Fruit fly (Drosophila melanogaster) whole organism, embryonic: ENCODE results near the gene Cyp313a2.

Source experiments
- Bdp1 ChIP-seq: fragments of 200-800 bp; sonication (Bioruptor generic); optimal IDR thresholded peaks from 3 replicates; lab custom pipeline; 2016; ENCODE audit warnings: missing biosample characterization, missing genetic modification characterization
- CG12391 ChIP-seq: fragments of 200-800 bp; sonication (Bioruptor generic); optimal IDR thresholded peaks from 3 replicates; lab custom pipeline; 2018; ENCODE audit warnings: missing biosample characterization, mild to moderate bottlenecking, missing genetic modification characterization, moderate library complexity
- CG14710 ChIP-seq: fragments of 200-800 bp; sonication (Bioruptor generic); optimal IDR thresholded peaks from 3 replicates; lab custom pipeline; 2019; ENCODE audit warnings: missing biosample characterization, mild to moderate bottlenecking, missing genetic modification characterization, moderate library complexity
- CG15479 ChIP-seq: fragments of 200-800 bp; sonication (Bioruptor generic); optimal IDR thresholded peaks from 3 replicates; lab custom pipeline; 2019; ENCODE audit warnings: missing biosample characterization, mild to moderate bottlenecking, missing genetic modification characterization, moderate library complexity
- CG15601 ChIP-seq: fragments of 200-800 bp; sonication (Bioruptor generic); optimal IDR thresholded peaks from 3 replicates; lab custom pipeline; 2019; ENCODE audit warnings: missing biosample characterization, mild to moderate bottlenecking, missing genetic modification characterization, moderate library complexity
- CG15696 ChIP-seq: fragments of 200-800 bp; sonication (Bioruptor generic); optimal IDR thresholded peaks from 2 replicates; lab custom pipeline; 2019; ENCODE audit warnings: missing biosample characterization, mild to moderate bottlenecking, missing genetic modification characterization, moderate library complexity
- CG1603 ChIP-seq: fragments of 200-800 bp; sonication (Bioruptor generic); optimal IDR thresholded peaks from 2 replicates; lab custom pipeline; 2019; ENCODE audit warnings: missing biosample characterization, mild to moderate bottlenecking, missing genetic modification characterization, moderate library complexity
- CG16813 ChIP-seq: fragments of 200-800 bp; sonication (Bioruptor generic); IDR thresholded peaks from 3 replicates; pipeline ENCODE4 v1.3.6; 2022; ENCODE audit warnings: missing biosample characterization, missing genetic modification characterization; ENCODE audit not compliant: partially characterized antibody
- CG2199 ChIP-seq: fragments of 200-800 bp; sonication (Bioruptor generic); IDR thresholded peaks from 3 replicates; pipeline ENCODE4 v1.3.6; 2022; ENCODE audit warnings: missing biosample characterization, missing genetic modification characterization
- CG2678 ChIP-seq: fragments of 200-800 bp; sonication (Bioruptor generic); optimal IDR thresholded peaks from 3 replicates; lab custom pipeline; 2019; ENCODE audit warnings: missing biosample characterization, mild to moderate bottlenecking, missing genetic modification characterization, moderate library complexity
- CG31365 ChIP-seq: fragments of 200-800 bp; sonication (Bioruptor generic); optimal IDR thresholded peaks from 2 replicates; lab custom pipeline; 2018; ENCODE audit warnings: missing biosample characterization, mild to moderate bottlenecking, missing genetic modification characterization
- CG32532 ChIP-seq: fragments of 200-800 bp; sonication (Bioruptor generic); IDR thresholded peaks from 2 replicates; pipeline ENCODE4 v1.3.6; 2022; ENCODE audit warnings: missing biosample characterization, missing genetic modification characterization
- CG32767 ChIP-seq: fragments of 200-800 bp; sonication (Bioruptor generic); IDR thresholded peaks from 2 replicates; pipeline ENCODE4 v1.3.6; 2022; ENCODE audit warnings: missing biosample characterization, missing genetic modification characterization
- CG33557 ChIP-seq: fragments of 200-800 bp; sonication (Bioruptor generic); optimal IDR thresholded peaks from 2 replicates; lab custom pipeline; 2019; ENCODE audit warnings: missing biosample characterization, mild to moderate bottlenecking, missing genetic modification characterization, moderate library complexity
- CG3407 ChIP-seq: fragments of 200-800 bp; sonication (Bioruptor generic); optimal IDR thresholded peaks from 2 replicates; lab custom pipeline; 2018; ENCODE audit warnings: missing biosample characterization, mild to moderate bottlenecking, missing genetic modification characterization
- CG34422 ChIP-seq: fragments of 200-800 bp; sonication (Bioruptor generic); IDR thresholded peaks from 3 replicates; pipeline ENCODE4 v1.3.6; 2022; ENCODE audit warnings: missing biosample characterization, missing genetic modification characterization
- CG4707 ChIP-seq: fragments of 200-800 bp; sonication (Bioruptor generic); optimal IDR thresholded peaks from 2 replicates; lab custom pipeline; 2018; ENCODE audit warnings: missing biosample characterization, mild to moderate bottlenecking, missing genetic modification characterization, moderate library complexity
- CG8359 ChIP-seq: fragments of 200-800 bp; sonication (Bioruptor generic); optimal IDR thresholded peaks from 2 replicates; lab custom pipeline; 2017; ENCODE audit warnings: missing biosample characterization, mild to moderate bottlenecking, missing genetic modification characterization, borderline replicate concordance
- D ChIP-seq, 2 experiments: fragments of 200-800 bp in 1 of 2; fragments of >200 bp in 1 of 2; sonication (Bioruptor generic) in 1 of 2; optimal IDR thresholded peaks; 2 replicates in 1 of 2; 3 replicates in 1 of 2; lab custom pipeline; 2017; ENCODE audit warnings: mild to moderate bottlenecking in 1 of 2, missing biosample characterization in 1 of 2, missing genetic modification characterization in 1 of 2, missing genetic modification reagents in 1 of 2
- Dll ChIP-seq: fragments of 200-800 bp; sonication (Bioruptor generic); IDR thresholded peaks from 4 replicates; pipeline ENCODE4 v1.3.6; 2022; ENCODE audit warnings: missing biosample characterization, missing genetic modification characterization; ENCODE audit not compliant: partially characterized antibody
- Dref ChIP-seq: fragments of 200-800 bp; sonication (Bioruptor generic); IDR thresholded peaks from 2 replicates; pipeline ENCODE4 v1.3.6; 2022; ENCODE audit warnings: missing biosample characterization, missing genetic modification characterization
- Gug ChIP-seq: fragments of 200-800 bp; sonication (Bioruptor generic); IDR thresholded peaks from 4 replicates; pipeline ENCODE4 v1.3.6; 2022; ENCODE audit warnings: missing biosample characterization, missing genetic modification characterization
- Hr51 ChIP-seq, 2 experiments: fragments of 200-800 bp; sonication (Bioruptor generic); optimal IDR thresholded peaks; 2 replicates in 1 of 2; 3 replicates in 1 of 2; lab custom pipeline; 2016 to 2018; ENCODE audit warnings: missing biosample characterization in 2 of 2, missing genetic modification characterization in 2 of 2, mild to moderate bottlenecking in 1 of 2, moderate library complexity in 1 of 2
- Kr ChIP-seq: fragments of 200-800 bp; sonication (Bioruptor generic); optimal IDR thresholded peaks from 2 replicates; lab custom pipeline; 2017; ENCODE audit warnings: missing biosample characterization, mild to moderate bottlenecking, missing genetic modification characterization
- Lim3 ChIP-seq: fragments of 200-800 bp; sonication (Bioruptor generic); IDR thresholded peaks from 2 replicates; pipeline ENCODE4 v1.3.6; 2022; ENCODE audit warnings: missing biosample characterization, missing genetic modification characterization
- Sox100B ChIP-seq: fragments of 200-800 bp; sonication (Bioruptor generic); optimal IDR thresholded peaks from 3 replicates; lab custom pipeline; 2018; ENCODE audit warnings: missing biosample characterization, mild to moderate bottlenecking, missing genetic modification characterization
- Sox102F ChIP-seq: fragments of 200-800 bp; sonication (Bioruptor generic); optimal IDR thresholded peaks from 2 replicates; lab custom pipeline; 2018; ENCODE audit warnings: missing biosample characterization, mild to moderate bottlenecking, missing genetic modification characterization, moderate library complexity
- Sry-β ChIP-seq: fragments of 200-800 bp; sonication (Bioruptor generic); optimal IDR thresholded peaks from 2 replicates; lab custom pipeline; 2018; ENCODE audit warnings: missing biosample characterization, mild to moderate bottlenecking, missing genetic modification characterization, moderate library complexity
- Trl ChIP-seq, 3 experiments: fragments of >200 bp in 2 of 3; fragments of 200-800 bp in 1 of 3; sonication (Bioruptor generic) in 1 of 3; optimal IDR thresholded peaks; 2 replicates in 1 of 3; 3 replicates in 2 of 3; lab custom pipeline; 2016 to 2017; ENCODE audit warnings: missing biosample characterization in 1 of 3, missing genetic modification characterization in 1 of 3
- Xbp1 ChIP-seq: fragments of 200-800 bp; sonication (Bioruptor generic); optimal IDR thresholded peaks from 3 replicates; lab custom pipeline; 2016; ENCODE audit warnings: missing biosample characterization, mild to moderate bottlenecking, missing genetic modification characterization
- ac ChIP-seq: fragments of 200-800 bp; sonication (Bioruptor generic); optimal IDR thresholded peaks from 3 replicates; lab custom pipeline; 2017; ENCODE audit warnings: missing biosample characterization, mild to moderate bottlenecking, missing genetic modification characterization
- ara ChIP-seq: fragments of 200-800 bp; sonication (Bioruptor generic); IDR thresholded peaks from 2 replicates; pipeline ENCODE4 v1.3.6; 2022; ENCODE audit warnings: missing biosample characterization, missing genetic modification characterization
- bowl ChIP-seq: fragments of 200-800 bp; sonication (Bioruptor generic); IDR thresholded peaks from 2 replicates; pipeline ENCODE4 v1.3.6; 2022; ENCODE audit warnings: missing biosample characterization, missing genetic modification characterization
- cad ChIP-seq: fragments of >200 bp; optimal IDR thresholded peaks from 2 replicates; lab custom pipeline; 2017; ENCODE audit warnings: missing biosample characterization, missing genetic modification characterization
- dan ChIP-seq: fragments of 200-800 bp; sonication (Bioruptor generic); IDR thresholded peaks from 2 replicates; pipeline ENCODE4 v1.3.6; 2022; ENCODE audit warnings: missing biosample characterization, missing genetic modification characterization
- disco-r ChIP-seq: fragments of 200-800 bp; sonication (Bioruptor generic); optimal IDR thresholded peaks from 2 replicates; lab custom pipeline; 2016; ENCODE audit warnings: missing biosample characterization, missing genetic modification characterization
- dmrt11E ChIP-seq: fragments of 200-800 bp; sonication (Bioruptor generic); optimal IDR thresholded peaks from 3 replicates; lab custom pipeline; 2018; ENCODE audit warnings: missing biosample characterization, mild to moderate bottlenecking, missing genetic modification characterization, moderate library complexity
- gsb ChIP-seq: fragments of 200-800 bp; sonication (Bioruptor generic); IDR thresholded peaks from 2 replicates; pipeline ENCODE4 v1.3.6; 2022; ENCODE audit warnings: missing biosample characterization, missing genetic modification characterization
- insv ChIP-seq, 2 experiments: fragments of 200-800 bp; sonication (Bioruptor generic); optimal IDR thresholded peaks; 3 replicates each; lab custom pipeline; 2016 to 2018; ENCODE audit warnings: missing biosample characterization in 2 of 2, missing genetic modification characterization in 2 of 2
- odd ChIP-seq: fragments of 200-800 bp; sonication (Bioruptor generic); optimal IDR thresholded peaks from 2 replicates; lab custom pipeline; 2017; ENCODE audit warnings: missing biosample characterization, mild to moderate bottlenecking, missing genetic modification characterization
- tll ChIP-seq, 2 experiments: fragments of 200-800 bp in 1 of 2; fragments of >200 bp in 1 of 2; sonication (Bioruptor generic) in 1 of 2; optimal IDR thresholded peaks; 2 replicates each; lab custom pipeline; 2017 to 2019; ENCODE audit warnings: missing biosample characterization in 2 of 2, missing genetic modification characterization in 2 of 2, mild to moderate bottlenecking in 1 of 2, moderate library complexity in 1 of 2
- twi ChIP-seq: fragments of 200-800 bp; optimal IDR thresholded peaks from 2 replicates; lab custom pipeline; 2019; ENCODE audit warnings: missing biosample characterization, mild to moderate bottlenecking, missing genetic modification characterization, moderate library complexity
- zen ChIP-seq: fragments of 200-800 bp; sonication (Bioruptor generic); optimal IDR thresholded peaks from 3 replicates; lab custom pipeline; 2018; ENCODE audit warnings: missing biosample characterization, mild to moderate bottlenecking, missing genetic modification characterization, moderate library complexity

Cyp313a2 gene

DNA sequence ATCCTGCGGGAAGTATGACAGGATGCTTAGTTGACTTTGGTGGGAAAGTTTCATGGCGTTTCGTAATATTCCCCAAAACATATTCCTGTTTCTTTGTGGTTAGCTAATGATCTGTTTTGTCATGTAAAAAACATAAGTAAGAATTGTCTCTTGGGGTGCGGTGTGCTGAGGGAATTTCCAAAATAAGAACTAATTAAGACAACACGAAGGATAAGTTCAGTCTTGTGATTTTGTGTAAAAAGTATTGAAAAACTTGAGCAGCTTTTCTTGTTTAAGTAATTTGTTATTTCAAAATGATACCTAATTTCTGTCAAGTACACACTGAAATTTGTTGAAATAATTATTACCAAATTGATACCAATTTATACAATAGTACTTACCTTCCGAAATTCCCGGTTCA is 17.2 kb upstream of the Cyp313a2 start, which contains the start of gene CG3942:
TSS of gene CG3942 (plus strand) at position 301 of the 400 bp plus-strand sequence.
- TF ChIP-seq bowl (GFP tag; lab: Robert Waterston, UW) (no peak), CG2199 (GFP tag; lab: Robert Waterston, UW) (no peak), CG14710 (tag; lab: Kevin White, UChicago) (no peak), dan (GFP tag; lab: Robert Waterston, UW) (no peak), ac (GFP tag; lab: Kevin White, UChicago) (no peak), CG33557 (no peak), CG31365 (tag; lab: Kevin White, UChicago) (no peak), CG2678 (no peak)

- no peak for TF ChIP-seq disco-r
- peak; percentile 90 for TF ChIP-seq CG15479 (GFP tag; lab: Kevin White, UChicago)
- TF ChIP-seq insv (GFP tag; optimal IDR thresholded peaks at IDR 0.05; lab: Kevin White, UChicago) = peak in 1 of 2 experiments; percentile 77
- TF ChIP-seq Gug = no peak
- peak; percentile 92 for TF ChIP-seq D (optimal IDR thresholded peaks at IDR 0.05; lab: Kevin White, UChicago)
- TF ChIP-seq D (GFP tag; optimal IDR thresholded peaks at IDR 0.05; lab: Kevin White, UChicago) = no peak
- peak; percentile 90 for TF ChIP-seq twi (tag; lab: Kevin White, UChicago)
- TF ChIP-seq ac (GFP tag; lab: Kevin White, UChicago) = peak; percentile 59
- peak; percentile 62 for TF ChIP-seq zen
- TF ChIP-seq cad (GFP tag; lab: Kevin White, UChicago) = peak; percentile 80
- TF ChIP-seq Dref (GFP tag; lab: Robert Waterston, UW) = no peak
- no peak for TF ChIP-seq gsb
- TF ChIP-seq tll (GFP tag; optimal IDR thresholded peaks at IDR 0.05; lab: Kevin White, UChicago) = peak in 1 of 2 experiments; percentile 100
- TF ChIP-seq Kr (GFP tag; lab: Kevin White, UChicago) = peak; percentile 80
- 0 out of 2 replicates have a peak, but pooled peaks have one; percentile 16 for TF ChIP-seq ara (GFP tag; lab: Robert Waterston, UW)
- TF ChIP-seq, all 482 proteins: peak for 10
Observed at dm6 chr3R:12252457-12253065, 15.9 kb upstream of the Cyp313a2 start.

DNA sequence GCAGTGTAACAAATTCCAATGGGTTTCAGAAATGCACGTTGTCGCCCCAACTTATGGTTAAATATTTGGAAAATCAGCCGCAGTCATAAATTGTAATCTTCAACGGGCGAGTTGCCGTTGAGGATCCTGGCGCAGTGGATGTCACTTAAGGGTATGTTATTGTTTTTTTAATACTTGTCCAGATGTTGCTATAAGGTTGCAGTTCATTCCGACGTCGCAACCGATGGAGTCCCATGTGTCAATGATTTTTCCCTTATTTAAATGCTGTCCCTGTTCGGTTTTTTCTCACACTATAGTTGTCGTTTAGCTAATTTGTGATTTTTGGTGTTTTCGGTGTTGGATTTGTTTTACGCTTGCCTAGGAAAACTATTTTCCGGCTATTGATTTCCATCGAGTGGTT is 14.8 kb upstream of the Cyp313a2 start:
- TF ChIP-seq CG4707 (GFP tag; lab: Kevin White, UChicago) (no peak), twi (tag; lab: Kevin White, UChicago) (peak; percentile 94)

dm6 chr3R:12250204-12250603 is 13.5 kb upstream of the Cyp313a2 start:
- TF ChIP-seq CG2199 (GFP tag; lab: Robert Waterston, UW) (no peak), dmrt11E (tag; lab: Kevin White, UChicago) (peak; percentile 20), CG34422 (no peak), CG15696 (tag; lab: Kevin White, UChicago) (peak; percentile 25), odd (GFP tag; lab: Kevin White, UChicago) (peak; percentile 19), CG8359 (GFP tag; lab: Kevin White, UChicago) (peak; percentile 12), Lim3 (GFP tag; lab: Robert Waterston, UW) (no peak), CG32532 (GFP tag; lab: Robert Waterston, UW) (no peak), Bdp1 (GFP tag; lab: Kevin White, UChicago) (no peak), Dll (GFP tag; lab: Robert Waterston, UW) (no peak), Sox102F (GFP tag; lab: Kevin White, UChicago) (no peak), CG15479 (GFP tag; lab: Kevin White, UChicago) (peak; percentile 53), Sry-β (no peak), CG15601 (peak; percentile 45), Sox100B (peak; percentile 8), CG1603 (tag; lab: Kevin White, UChicago) (peak; percentile 41), Trl (optimal IDR thresholded peaks at IDR 0.05; lab: Kevin White, UChicago) (no peak), Trl (GFP tag; optimal IDR thresholded peaks at IDR 0.05; lab: Kevin White, UChicago) (no peak), Hr51 (GFP tag; optimal IDR thresholded peaks at IDR 0.05; lab: Kevin White, UChicago) (no peak), Xbp1 (GFP tag; lab: Kevin White, UChicago) (no peak), CG3407 (GFP tag; lab: Kevin White, UChicago) (peak; percentile 36), CG16813 (GFP tag; lab: Robert Waterston, UW) (no peak), CG32767 (GFP tag; lab: Robert Waterston, UW) (no peak), CG12391 (no peak)
